Worm (Caenorhabditis elegans): ENCODE data around the gene srxa-4.
A peak's percentile ranks its signal among the peaks of the same experiment; 100 is the strongest.

Gene srxa-4

DNA sequence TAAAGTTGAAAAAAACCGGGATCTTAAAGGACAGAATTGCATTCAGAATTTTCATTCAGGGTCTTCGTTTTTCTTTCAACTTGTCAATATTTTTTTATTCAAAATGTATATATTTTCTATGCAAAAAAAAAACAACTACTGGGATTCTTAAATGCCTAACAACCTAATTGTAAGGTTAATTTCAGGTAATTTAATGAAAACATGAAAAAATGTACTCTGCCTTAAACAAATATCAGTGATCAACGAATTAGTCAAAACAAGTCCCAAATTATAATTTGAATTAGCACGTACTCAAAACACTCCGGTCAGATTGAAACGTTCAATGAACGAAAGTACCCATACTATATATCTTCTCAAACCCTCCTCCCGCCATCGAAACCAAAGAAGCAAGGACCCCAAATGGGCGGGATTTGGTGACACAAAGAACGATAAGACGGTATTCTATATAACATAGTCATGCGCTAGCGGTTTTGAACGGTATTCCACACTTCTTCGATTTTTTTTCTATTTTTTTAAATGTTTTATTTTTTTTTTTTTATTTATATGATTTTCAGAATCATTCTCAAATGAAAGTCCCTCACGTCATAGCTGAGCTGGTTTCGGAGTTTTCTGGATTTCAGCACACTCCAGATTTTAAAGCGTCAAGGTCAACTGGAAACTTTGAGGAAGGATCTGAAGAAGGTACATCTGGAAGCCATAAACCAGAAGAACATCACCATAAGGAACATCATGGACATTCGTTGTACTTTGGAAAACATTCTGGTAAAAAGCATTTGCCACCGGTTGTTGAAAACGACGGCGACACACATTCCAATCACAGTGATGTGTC lies 15.3 kb downstream of the srxa-4 start, which contains the start of the genes ddo-2 and F25E5.8:
Gene ddo-2, minus strand, starts transcription at position 330 of the 829 bp plus-strand sequence.
Gene F25E5.8, plus strand, starts transcription at position 555 of the 829 bp plus-strand sequence.
- TF ChIP-seq unc-62 (GFP tag; optimal IDR thresholded peaks at IDR 0.05): no peak
- TF ChIP-seq nhr-23 (tag; optimal IDR thresholded peaks at IDR 0.05): peak; percentile 70
- peak; percentile 46 for TF ChIP-seq nhr-43 (tag; optimal IDR thresholded peaks at IDR 0.05; ENCODE audit: poor library complexity, severe bottlenecking)
- TF ChIP-seq nhr-25 (tag; optimal IDR thresholded peaks at IDR 0.05): peak; percentile 14
- TF ChIP-seq hmg-11 (tag; optimal IDR thresholded peaks at IDR 0.05): peak; percentile 11
- TF ChIP-seq mdl-1 (tag; optimal IDR thresholded peaks at IDR 0.05): no peak

DNA sequence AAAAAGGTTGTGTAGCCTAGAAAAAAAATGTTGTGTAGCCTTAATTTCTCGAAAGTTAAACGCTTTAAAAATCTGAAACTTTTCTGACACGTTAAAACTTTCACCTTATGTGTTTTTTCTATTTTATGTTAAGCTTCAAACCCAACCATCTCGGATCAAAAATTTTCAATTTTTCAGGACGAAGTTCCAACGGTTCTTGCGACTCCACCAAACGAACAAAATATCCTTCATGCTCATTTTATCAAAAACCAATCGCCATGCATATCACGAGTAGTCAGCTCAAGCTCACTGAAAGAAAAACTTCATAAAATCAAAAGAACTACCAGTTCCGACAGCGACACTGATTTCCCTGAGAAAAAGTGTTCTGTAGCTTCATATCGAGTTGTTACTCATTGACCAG lies 16.2 kb downstream of the srxa-4 start:
- TF ChIP-seq tbx-2 (tag; optimal IDR thresholded peaks at IDR 0.05) (no peak), sea-2 (GFP tag; optimal IDR thresholded peaks at IDR 0.05) (no peak), ama-1 (optimal IDR thresholded peaks at IDR 0.05) (no peak), lin-39 (tag; optimal IDR thresholded peaks at IDR 0.05) (no peak), mml-1 (tag; optimal IDR thresholded peaks at IDR 0.05) (no peak)

DNA sequence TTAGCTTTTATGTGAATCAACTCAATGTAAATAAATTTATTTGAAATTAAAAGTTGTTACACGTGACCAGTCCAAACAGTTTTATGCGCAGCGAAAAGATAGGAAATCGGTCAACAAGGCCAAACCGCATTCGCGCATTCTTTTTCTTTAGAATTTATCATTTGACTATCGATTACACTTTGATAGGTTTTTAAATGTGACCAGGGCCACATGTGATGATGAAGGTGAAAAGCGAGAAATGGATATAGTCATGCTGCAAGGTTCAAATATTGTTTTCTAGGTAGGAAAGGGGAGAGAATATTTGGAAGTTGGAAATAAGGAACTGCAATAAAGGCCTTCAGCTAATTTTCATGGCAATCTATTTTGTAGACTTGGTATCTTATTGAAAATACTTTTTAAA lies 16.6 kb downstream of the srxa-4 start:
- no peak for TF ChIP-seq ceh-9 (tag; optimal IDR thresholded peaks at IDR 0.05)
- TF ChIP-seq lsy-12 (tag; optimal IDR thresholded peaks at IDR 0.05): no peak
- peak; percentile 78 for TF ChIP-seq nhr-25 (tag; optimal IDR thresholded peaks at IDR 0.05)
- no peak for TF ChIP-seq egl-27 (tag; optimal IDR thresholded peaks at IDR 0.05)
- TF ChIP-seq pha-4 (tag; optimal IDR thresholded peaks at IDR 0.05): peak; percentile 14
- peak in 2 of 3 experiments; percentile 14 to 91 for TF ChIP-seq elt-3 (tag; optimal IDR thresholded peaks at IDR 0.05)
- peak; percentile 28 for TF ChIP-seq tbx-2 (tag; optimal IDR thresholded peaks at IDR 0.05)
- no peak for TF ChIP-seq daf-12 (tag; optimal IDR thresholded peaks at IDR 0.05)
- peak; percentile 16 for TF ChIP-seq nfya-1 (tag; optimal IDR thresholded peaks at IDR 0.05; ENCODE audit: insufficient read depth)
- TF ChIP-seq nhr-76 (tag; optimal IDR thresholded peaks at IDR 0.05): no peak
- TF ChIP-seq nhr-11 (tag; optimal IDR thresholded peaks at IDR 0.05): no peak
- TF ChIP-seq lin-39 (tag; optimal IDR thresholded peaks at IDR 0.05): no peak
- TF ChIP-seq sea-2 (GFP tag; optimal IDR thresholded peaks at IDR 0.05): no peak
- TF ChIP-seq nhr-23 (tag; optimal IDR thresholded peaks at IDR 0.05): peak; percentile 72
- no peak for TF ChIP-seq mml-1 (tag; optimal IDR thresholded peaks at IDR 0.05)
- peak; percentile 90 for TF ChIP-seq nhr-43 (tag; optimal IDR thresholded peaks at IDR 0.05; ENCODE audit: poor library complexity, severe bottlenecking)
- TF ChIP-seq ama-1 (optimal IDR thresholded peaks at IDR 0.05): peak; percentile 98

DNA sequence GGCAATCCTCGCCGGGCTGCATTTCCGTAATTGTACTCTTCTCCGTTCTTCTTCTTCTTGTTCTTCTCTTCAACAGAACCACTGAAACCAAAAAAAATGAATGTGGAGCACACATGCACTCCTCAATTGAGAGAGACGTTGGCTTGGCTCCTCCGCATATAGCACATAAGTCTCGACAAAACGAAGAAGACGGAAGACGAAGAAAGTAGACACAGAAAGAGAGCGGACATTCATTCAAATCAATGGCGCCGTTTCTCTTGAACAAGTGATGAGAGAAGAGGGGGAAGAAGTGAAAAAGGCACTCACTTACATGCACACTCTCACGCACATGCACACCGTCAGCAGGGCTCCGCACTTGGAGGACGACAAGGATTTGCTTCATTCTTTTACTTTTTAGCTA lies 17.3 kb downstream of the srxa-4 start, which contains the start of gene F25E5.9:
Gene F25E5.9, minus strand, starts transcription at position 382 of the 400 bp plus-strand sequence.
- TF ChIP-seq eor-1 (tag; optimal IDR thresholded peaks at IDR 0.05): no peak
- TF ChIP-seq nfya-1 (tag; optimal IDR thresholded peaks at IDR 0.05; ENCODE audit: insufficient read depth): peak; percentile 51
- TF ChIP-seq nhr-25 (tag; optimal IDR thresholded peaks at IDR 0.05): no peak
- no peak for TF ChIP-seq hmg-11 (tag; optimal IDR thresholded peaks at IDR 0.05)
- no peak for TF ChIP-seq nhr-28 (tag; optimal IDR thresholded peaks at IDR 0.05)
- no peak for TF ChIP-seq nhr-23 (tag; optimal IDR thresholded peaks at IDR 0.05)
- peak; percentile 28 for TF ChIP-seq fkh-10 (GFP tag; optimal IDR thresholded peaks at IDR 0.05)
- peak; percentile 32 for TF ChIP-seq snpc-4 (tag; optimal IDR thresholded peaks at IDR 0.05)
- no peak for TF ChIP-seq nhr-237 (tag; optimal IDR thresholded peaks at IDR 0.05)
- TF ChIP-seq elt-1 (tag; optimal IDR thresholded peaks at IDR 0.05): no peak
- TF ChIP-seq egl-5 (tag; optimal IDR thresholded peaks at IDR 0.05): no peak
- no peak for TF ChIP-seq lsy-12 (tag; optimal IDR thresholded peaks at IDR 0.05)
- TF ChIP-seq ceh-9 (tag; optimal IDR thresholded peaks at IDR 0.05): no peak
- TF ChIP-seq ceh-82 (tag; optimal IDR thresholded peaks at IDR 0.05): no peak
- TF ChIP-seq fkh-2 (tag; optimal IDR thresholded peaks at IDR 0.05): no peak
- TF ChIP-seq nhr-77 (tag; optimal IDR thresholded peaks at IDR 0.05): no peak
- TF ChIP-seq lin-15B (tag; optimal IDR thresholded peaks at IDR 0.05): peak; percentile 7
- peak; percentile 10 for TF ChIP-seq ama-1 (optimal IDR thresholded peaks at IDR 0.05)
- peak; percentile 3 for TF ChIP-seq lin-39 (tag; optimal IDR thresholded peaks at IDR 0.05)

DNA sequence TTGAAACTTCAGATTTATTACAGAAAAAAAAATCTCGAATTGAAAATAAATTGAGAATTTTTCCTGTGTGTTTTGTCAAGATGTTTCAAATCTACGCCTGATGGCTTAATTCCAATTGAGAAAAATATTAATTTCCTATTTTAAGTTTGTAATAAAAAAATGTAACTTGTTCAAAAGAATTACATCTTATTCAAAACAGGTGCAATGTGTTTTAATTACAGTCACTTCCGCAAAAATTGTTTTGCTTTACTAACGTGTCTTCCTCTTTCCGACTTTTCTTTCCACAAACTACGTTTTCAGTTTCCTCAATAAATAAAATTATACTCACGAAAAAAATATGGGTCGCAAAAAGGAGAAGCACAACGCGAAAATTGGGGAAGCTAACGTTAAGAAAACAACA lies 17.7 kb downstream of the srxa-4 start, which contains the start of gene F25E5.16:
Gene F25E5.16, plus strand, starts transcription at position 301 of the 400 bp plus-strand sequence.
- TF ChIP-seq sea-2 (GFP tag; optimal IDR thresholded peaks at IDR 0.05) (no peak), tbx-2 (tag; optimal IDR thresholded peaks at IDR 0.05) (no peak), pha-4 (tag; optimal IDR thresholded peaks at IDR 0.05) (no peak), daf-12 (tag; optimal IDR thresholded peaks at IDR 0.05) (no peak)

Data from whole organism, L3 larva.